Fruit fly (Drosophila melanogaster): ENCODE data around the gene comt.

comt gene

dm6 chrX:13244462-13244861 is 14.4 kb upstream of the comt start (continued):
- TF ChIP-seq CG32006 (GFP tag; optimal IDR thresholded peaks at IDR 0.05) (peak; percentile 76), achi (GFP tag; optimal IDR thresholded peaks at IDR 0.05) (peak; percentile 75), Hr39 (GFP tag; optimal IDR thresholded peaks at IDR 0.05) (peak; percentile 77), ss (GFP tag; optimal IDR thresholded peaks at IDR 0.05) (peak; percentile 50 to 74), Sox102F (GFP tag; optimal IDR thresholded peaks at IDR 0.05) (peak; percentile 81), Lpt (GFP tag; optimal IDR thresholded peaks at IDR 0.05) (peak; percentile 57), Ets21C (GFP tag; optimal IDR thresholded peaks at IDR 0.05) (peak; percentile 70), Eip75B (GFP tag; optimal IDR thresholded peaks at IDR 0.05) (peak; percentile 83)

- TF ChIP-seq Blimp-1 (GFP tag; optimal IDR thresholded peaks at IDR 0.05) (no peak), Eip78C (GFP tag) (peak; percentile 90), Hr38 (GFP tag; optimal IDR thresholded peaks at IDR 0.05) (no peak), CG34406 (GFP tag; optimal IDR thresholded peaks at IDR 0.05) (peak; percentile 64), ss (GFP tag; optimal IDR thresholded peaks at IDR 0.05) (peak; percentile 70 to 75), eg (GFP tag; IDR thresholded peaks at IDR 0.05) (peak; percentile 64), net (GFP tag; optimal IDR thresholded peaks at IDR 0.05) (peak; percentile 54), CG1621 (tag; optimal IDR thresholded peaks at IDR 0.05) (peak; percentile 43), CG3919 (GFP tag; optimal IDR thresholded peaks at IDR 0.05) (peak; percentile 74), CG10669 (GFP tag; optimal IDR thresholded peaks at IDR 0.05) (peak; percentile 59), svp (GFP tag) (peak; percentile 82), topi (GFP tag; optimal IDR thresholded peaks at IDR 0.05) (peak; percentile 68), vri (GFP tag; optimal IDR thresholded peaks at IDR 0.05) (peak; percentile 42), CG9139 (GFP tag; optimal IDR thresholded peaks at IDR 0.05) (peak; percentile 28), acj6 (GFP tag; optimal IDR thresholded peaks at IDR 0.05) (peak; percentile 81), CG6854 (GFP tag; optimal IDR thresholded peaks at IDR 0.05) (no peak), CG11762 (GFP tag; optimal IDR thresholded peaks at IDR 0.05; ENCODE audit: insufficient read depth) (peak; percentile 29), Sox15 (GFP tag; optimal IDR thresholded peaks at IDR 0.05) (no peak), CG6792 (GFP tag; optimal IDR thresholded peaks at IDR 0.05) (peak; percentile 67), Ets21C (GFP tag; optimal IDR thresholded peaks at IDR 0.05) (peak; percentile 30), salr (GFP tag; optimal IDR thresholded peaks at IDR 0.05) (peak; percentile 32 to 36), CG10631 (GFP tag; optimal IDR thresholded peaks at IDR 0.05) (peak; percentile 82), CG6163 (GFP tag; IDR thresholded peaks at IDR 0.05) (peak; percentile 78), CG7368 (GFP tag; optimal IDR thresholded peaks at IDR 0.05) (peak; percentile 60), fkh (GFP tag; optimal IDR thresholded peaks at IDR 0.05) (no peak), cyc (GFP tag; optimal IDR thresholded peaks at IDR 0.05) (peak; percentile 41), pdm3 (GFP tag; optimal IDR thresholded peaks at IDR 0.05) (peak; percentile 60), Ets96B (tag; optimal IDR thresholded peaks at IDR 0.05) (peak; percentile 28), Met (GFP tag; optimal IDR thresholded peaks at IDR 0.05) (peak; percentile 69), spab (GFP tag; optimal IDR thresholded peaks at IDR 0.05) (peak; percentile 42), Lpt (GFP tag; optimal IDR thresholded peaks at IDR 0.05) (peak; percentile 53), Gug (GFP tag; IDR thresholded peaks at IDR 0.05) (peak; percentile 27; the same call in 1 of the 2 replicates), CG8319 (GFP tag; optimal IDR thresholded peaks at IDR 0.05) (peak; percentile 25), lz (GFP tag; optimal IDR thresholded peaks at IDR 0.05) (peak; percentile 52), fd59A (GFP tag; optimal IDR thresholded peaks at IDR 0.05) (peak; percentile 41), fd85E (GFP tag; optimal IDR thresholded peaks at IDR 0.05) (no peak), CG6808 (GFP tag; optimal IDR thresholded peaks at IDR 0.05) (peak; percentile 50), CG15336 (GFP tag; IDR thresholded peaks at IDR 0.05) (peak; percentile 81), CG3032 (tag; optimal IDR thresholded peaks at IDR 0.05) (peak; percentile 36), esn (GFP tag; optimal IDR thresholded peaks at IDR 0.05) (peak; percentile 73), CG11902 (GFP tag; optimal IDR thresholded peaks at IDR 0.05) (peak; percentile 30), Eip75B (GFP tag; optimal IDR thresholded peaks at IDR 0.05) (peak; percentile 65), achi (GFP tag; optimal IDR thresholded peaks at IDR 0.05) (peak; percentile 71), CG8119 (GFP tag; IDR thresholded peaks at IDR 0.05) (peak; percentile 74), Hr39 (GFP tag; optimal IDR thresholded peaks at IDR 0.05) (peak; percentile 28), dsx (GFP tag; optimal IDR thresholded peaks at IDR 0.05; ENCODE audit: poor library complexity, severe bottlenecking) (peak; percentile 21), CG6276 (GFP tag; optimal IDR thresholded peaks at IDR 0.05) (peak; percentile 15)
Observed at dm6 chrX:13245767-13246166, 13.1 kb upstream of the comt start.
